Worm (Caenorhabditis elegans) whole organism, L1 larva: Measurements from ENCODE around the gene cyp-13A10.
A peak's percentile ranks its signal among the peaks of the same experiment; 100 is the strongest.

ENCODE experiments used
- C04F5.9 ChIP-seq: sonication (generic microtip); optimal IDR thresholded peaks from 2 replicates; lab custom pipeline; 2016; ENCODE audit warnings: missing genetic modification characterization, missing compliant biosample characterization
- alr-1 ChIP-seq: fragments of 200-800 bp; sonication (Bioruptor generic); optimal IDR thresholded peaks from 2 replicates; lab custom pipeline; 2018; ENCODE audit warnings: borderline replicate concordance, mild to moderate bottlenecking, missing genetic modification characterization, missing compliant biosample characterization
- ama-1 ChIP-seq: fragments of 150-350 bp; optimal IDR thresholded peaks from 2 replicates; lab custom pipeline; 2014
- ceh-63 ChIP-seq: fragments of 200-800 bp; sonication (Bioruptor generic); optimal IDR thresholded peaks from 2 replicates; lab custom pipeline; 2018; ENCODE audit warnings: mild to moderate bottlenecking, missing genetic modification characterization, missing compliant biosample characterization
- ceh-8 ChIP-seq: fragments of 200-800 bp; sonication (Bioruptor generic); optimal IDR thresholded peaks from 2 replicates; lab custom pipeline; 2018; ENCODE audit warnings: mild to moderate bottlenecking, missing genetic modification characterization, moderate library complexity, missing compliant biosample characterization
- ceh-88 ChIP-seq: fragments of 200-800 bp; sonication (Bioruptor generic); IDR thresholded peaks from 2 replicates; pipeline ENCODE4 v1.3.6; 2022; ENCODE audit warnings: missing genetic modification characterization, missing compliant biosample characterization
- dpl-1 ChIP-seq, 3 experiments: fragments of 150-350 bp in 2 of 3; sonication (generic microtip) in 1 of 3; optimal IDR thresholded peaks; 2 replicates each; lab custom pipeline; 2014 to 2017; ENCODE audit warnings: missing biosample characterization in 3 of 3, missing genetic modification characterization in 3 of 3, missing genetic modification reagents in 3 of 3
- efl-1 ChIP-seq, 4 experiments: fragments of 150-350 bp; optimal IDR thresholded peaks in 3 of 4; peaks in 1 of 4; 1 replicate in 1 of 4; 2 replicates in 3 of 4; lab custom pipeline; 2014; ENCODE audit warnings: missing biosample characterization in 2 of 4, missing genetic modification characterization in 2 of 4, missing genetic modification reagents in 2 of 4
- ets-5 ChIP-seq: fragments of 200-800 bp; sonication (Bioruptor generic); IDR thresholded peaks from 2 replicates; pipeline ENCODE4 v1.3.6; 2022; ENCODE audit warnings: missing genetic modification characterization, missing compliant biosample characterization
- fkh-4 ChIP-seq: sonication (generic microtip); optimal IDR thresholded peaks from 2 replicates; lab custom pipeline; 2016; ENCODE audit warnings: missing compliant biosample characterization, missing genetic modification characterization, borderline replicate concordance
- fkh-8 ChIP-seq: sonication (generic microtip); optimal IDR thresholded peaks from 2 replicates; lab custom pipeline; 2016; ENCODE audit warnings: mild to moderate bottlenecking, missing genetic modification characterization, missing compliant biosample characterization
- fos-1 ChIP-seq: fragments of 150-350 bp; optimal IDR thresholded peaks from 2 replicates; lab custom pipeline; 2014; ENCODE audit warnings: missing biosample characterization, missing genetic modification characterization
- hlh-4 ChIP-seq: sonication (generic microtip); optimal IDR thresholded peaks from 2 replicates; lab custom pipeline; 2016; ENCODE audit warnings: mild to moderate bottlenecking, missing genetic modification characterization, missing compliant biosample characterization
- hpl-2 ChIP-seq: fragments of 150-350 bp; optimal IDR thresholded peaks from 2 replicates; lab custom pipeline; 2014; ENCODE audit warnings: missing biosample characterization, missing genetic modification reagents, missing genetic modification characterization
- lin-35 ChIP-seq, 2 experiments: fragments of 150-350 bp; optimal IDR thresholded peaks; 2 replicates each; lab custom pipeline; 2014; ENCODE audit warnings: missing biosample characterization in 2 of 2, missing genetic modification characterization in 2 of 2, missing genetic modification reagents in 2 of 2
- lin-39 ChIP-seq: fragments of 150-350 bp; optimal IDR thresholded peaks from 2 replicates; lab custom pipeline; 2014; ENCODE audit warnings: missing biosample characterization, missing genetic modification reagents, missing genetic modification characterization
- lsy-2 ChIP-seq, 2 experiments: fragments of 150-350 bp; optimal IDR thresholded peaks; 2 replicates each; lab custom pipeline; 2014; ENCODE audit warnings: missing biosample characterization in 2 of 2, missing genetic modification characterization in 2 of 2
- nhr-11 ChIP-seq: fragments of 150-350 bp; optimal IDR thresholded peaks from 2 replicates; lab custom pipeline; 2014; ENCODE audit warnings: missing biosample characterization, missing genetic modification characterization
- nhr-12 ChIP-seq: sonication (generic microtip); optimal IDR thresholded peaks from 2 replicates; lab custom pipeline; 2017; ENCODE audit warnings: missing biosample characterization, missing genetic modification characterization
- nhr-20 ChIP-seq: sonication (generic microtip); optimal IDR thresholded peaks from 2 replicates; lab custom pipeline; 2016; ENCODE audit warnings: mild to moderate bottlenecking, missing genetic modification characterization, missing compliant biosample characterization
- nhr-28 ChIP-seq: fragments of 150-350 bp; optimal IDR thresholded peaks from 2 replicates; lab custom pipeline; 2014; ENCODE audit warnings: missing biosample characterization, missing genetic modification characterization
- nhr-47 ChIP-seq: sonication (generic microtip); optimal IDR thresholded peaks from 2 replicates; lab custom pipeline; 2016; ENCODE audit warnings: mild to moderate bottlenecking, missing genetic modification characterization, moderate library complexity, missing compliant biosample characterization
- nhr-71 ChIP-seq: sonication (generic microtip); optimal IDR thresholded peaks from 2 replicates; lab custom pipeline; 2016; ENCODE audit warnings: mild to moderate bottlenecking, missing genetic modification characterization, moderate library complexity, missing compliant biosample characterization
- nhr-76 ChIP-seq: sonication (generic microtip); optimal IDR thresholded peaks from 2 replicates; lab custom pipeline; 2017; ENCODE audit warnings: missing biosample characterization, missing genetic modification characterization
- nhr-84 ChIP-seq: sonication (generic microtip); optimal IDR thresholded peaks from 2 replicates; lab custom pipeline; 2017; ENCODE audit warnings: missing biosample characterization, missing genetic modification characterization
- nhr-85 ChIP-seq: sonication (generic microtip); peaks from one replicate; lab custom pipeline; 2016; ENCODE audit warnings: missing genetic modification characterization, inconsistent platforms, missing compliant biosample characterization
- skn-1 ChIP-seq: fragments of 150-350 bp; optimal IDR thresholded peaks from 2 replicates; lab custom pipeline; 2014; ENCODE audit warnings: missing biosample characterization, missing genetic modification characterization
- unc-130 ChIP-seq: fragments of 150-350 bp; optimal IDR thresholded peaks from 2 replicates; lab custom pipeline; 2017; ENCODE audit warnings: missing biosample characterization, missing genetic modification characterization, inconsistent platforms
- unc-62 ChIP-seq: fragments of 150-350 bp; optimal IDR thresholded peaks from 2 replicates; lab custom pipeline; 2014; ENCODE audit warnings: missing biosample characterization, missing genetic modification reagents, missing genetic modification characterization
- zag-1 ChIP-seq: fragments of 150-350 bp; optimal IDR thresholded peaks from 2 replicates; lab custom pipeline; 2014; ENCODE audit warnings: missing biosample characterization, missing genetic modification characterization
- ztf-11 ChIP-seq, 2 experiments: sonication (generic microtip); optimal IDR thresholded peaks; 2 replicates each; lab custom pipeline; 2016 to 2017; ENCODE audit warnings: missing genetic modification characterization in 2 of 2, missing biosample characterization in 1 of 2, missing compliant biosample characterization in 1 of 2
- ztf-4 ChIP-seq: fragments of 150-350 bp; optimal IDR thresholded peaks from 2 replicates; lab custom pipeline; 2014; ENCODE audit warnings: missing biosample characterization, missing genetic modification characterization

Gene cyp-13A10

DNA sequence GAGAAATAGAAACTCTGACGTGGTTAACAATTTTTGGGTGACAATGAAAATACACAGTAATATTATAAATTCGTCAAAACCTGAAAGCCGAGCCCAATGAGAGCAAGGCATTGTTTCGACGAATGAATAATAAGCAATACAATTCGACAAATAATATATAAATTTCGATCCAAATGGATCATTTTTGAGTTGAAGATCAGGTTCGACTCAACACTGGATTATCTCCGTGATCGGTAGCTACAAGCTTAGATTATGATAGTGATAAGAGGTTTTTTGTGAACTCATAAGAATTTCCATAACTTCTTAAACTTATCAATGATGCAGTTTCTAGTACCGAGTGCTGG lies 44.8 kb downstream of the cyp-13A10 start (continued):
- TF ChIP-seq efl-1 (optimal IDR thresholded peaks at IDR 0.05; lab: Kevin White, UChicago) (no peak), efl-1 (GFP tag; optimal IDR thresholded peaks at IDR 0.05 in 1 of 2; lab: Kevin White, UChicago) (no peak), zag-1 (tag; lab: Kevin White, UChicago) (no peak)
- TF ChIP-seq, all 84 proteins: peak for 5

ce11 chrII:9617039-9617901 lies 45.4 kb downstream of the cyp-13A10 start, which contains the start of gene hal-3:
Gene hal-3, minus strand, starts transcription at chrII:9617125.
- no peak for TF ChIP-seq C04F5.9
- TF ChIP-seq lin-39, result no peak
- TF ChIP-seq ama-1, result peak; percentile 16
- TF ChIP-seq unc-130 (tag; lab: Kevin White, UChicago), result no peak
- peak in 1 of 2 experiments; percentile 54 for TF ChIP-seq lsy-2 (tag; optimal IDR thresholded peaks at IDR 0.05; lab: Kevin White, UChicago)
- TF ChIP-seq efl-1 (optimal IDR thresholded peaks at IDR 0.05; lab: Kevin White, UChicago), result no peak
- peak in 1 of 2 experiments; percentile 77 for TF ChIP-seq efl-1 (GFP tag; optimal IDR thresholded peaks at IDR 0.05 in 1 of 2; lab: Kevin White, UChicago)
- TF ChIP-seq unc-62 (GFP tag; lab: Kevin White, UChicago), result no peak
- no peak for TF ChIP-seq nhr-12 (tag; lab: Kevin White, UChicago)
- no peak for TF ChIP-seq nhr-76
- no peak for TF ChIP-seq nhr-20
- peak; percentile 1 for TF ChIP-seq nhr-47 (tag; lab: Kevin White, UChicago)
- TF ChIP-seq ztf-4 (tag; lab: Kevin White, UChicago), result peak; percentile 5

DNA sequence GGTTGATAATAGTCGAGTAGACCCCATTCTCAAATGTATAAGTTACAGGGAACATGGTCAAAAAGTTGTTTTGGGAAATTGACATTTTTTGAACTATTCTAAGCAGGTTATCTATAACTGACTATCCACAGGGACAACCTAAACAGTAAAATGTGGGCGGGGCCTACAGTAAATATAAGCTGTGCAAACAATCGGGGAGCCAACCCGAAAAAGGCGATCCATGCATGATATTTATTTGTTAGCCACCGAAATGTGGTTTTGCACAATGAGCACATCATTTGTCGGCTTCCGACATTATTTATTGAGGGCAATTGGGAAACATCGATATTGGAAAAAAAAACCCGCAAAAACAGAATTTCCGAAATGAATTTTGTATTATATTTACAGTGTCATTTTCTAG lies 48.0 kb downstream of the cyp-13A10 start, which contains the start of gene hlh-6:
Gene hlh-6 (minus strand): TSS at position 101 of the 400 bp plus-strand sequence.
- no peak for TF ChIP-seq ama-1
- no peak for TF ChIP-seq ceh-63 (GFP tag; lab: Kevin White, UChicago)
- TF ChIP-seq hlh-4 (tag; lab: Kevin White, UChicago), result no peak
- TF ChIP-seq nhr-12 (tag; lab: Kevin White, UChicago), result no peak
- no peak for TF ChIP-seq nhr-11
- TF ChIP-seq ets-5 (GFP tag; lab: Robert Waterston, UW), result no peak
- TF ChIP-seq nhr-71 (tag; lab: Kevin White, UChicago), result no peak
- no peak for TF ChIP-seq nhr-28 (tag; lab: Kevin White, UChicago)
- TF ChIP-seq nhr-84 (tag; lab: Kevin White, UChicago), result no peak
- no peak for TF ChIP-seq nhr-85 (tag; lab: Kevin White, UChicago)
- TF ChIP-seq ceh-88 (GFP tag; lab: Robert Waterston, UW), result no peak
- no peak for TF ChIP-seq ceh-8 (GFP tag; lab: Kevin White, UChicago)
- no peak for TF ChIP-seq ztf-11 (tag; optimal IDR thresholded peaks at IDR 0.05; lab: Kevin White, UChicago)
- no peak for TF ChIP-seq skn-1 (tag; lab: Kevin White, UChicago)
- no peak for TF ChIP-seq dpl-1 (GFP tag; optimal IDR thresholded peaks at IDR 0.05; lab: Kevin White, UChicago)
- TF ChIP-seq fos-1 (tag; lab: Kevin White, UChicago), result no peak
- no peak for TF ChIP-seq fkh-8 (tag; lab: Kevin White, UChicago)

DNA sequence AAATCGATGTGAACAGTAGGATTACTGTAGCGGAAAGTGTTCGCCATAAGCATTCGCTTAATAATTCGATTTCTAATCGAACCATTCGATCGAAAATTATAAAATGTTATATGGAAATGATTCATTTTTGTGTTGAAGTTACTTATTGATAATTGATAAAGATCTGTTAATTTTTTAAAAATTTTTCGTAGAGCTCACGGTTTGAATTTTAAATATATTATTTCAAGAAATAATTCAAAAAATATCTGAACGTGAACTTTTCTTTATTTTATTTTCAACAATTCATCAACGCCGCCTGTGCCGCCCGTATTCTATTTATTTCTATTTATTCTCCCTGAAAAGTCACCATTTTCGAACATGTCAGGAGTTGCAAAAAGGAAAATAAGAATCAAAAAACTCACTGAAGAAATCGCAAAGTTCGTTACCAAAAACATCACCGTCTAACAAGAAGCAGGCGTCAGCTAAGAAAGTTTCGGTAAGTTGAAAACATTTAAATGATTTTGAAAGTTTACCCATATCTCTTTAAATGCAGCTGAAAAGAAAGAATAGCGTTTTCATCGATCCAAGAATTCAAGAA lies 51.2 kb downstream of the cyp-13A10 start, which contains the start of the genes T15H9.5 and T15H9.4:
Gene T15H9.5 (minus strand): TSS at position 101 of the 577 bp plus-strand sequence.
Gene T15H9.4 (plus strand): TSS at position 527 of the 577 bp plus-strand sequence.
- no peak for TF ChIP-seq lin-35 (GFP tag; optimal IDR thresholded peaks at IDR 0.05; lab: Kevin White, UChicago)
- TF ChIP-seq nhr-11, result no peak
- TF ChIP-seq efl-1 (optimal IDR thresholded peaks at IDR 0.05; lab: Kevin White, UChicago), result no peak
- no peak for TF ChIP-seq efl-1 (GFP tag; optimal IDR thresholded peaks at IDR 0.05 in 1 of 2; lab: Kevin White, UChicago)
- no peak for TF ChIP-seq alr-1 (tag; lab: Kevin White, UChicago)
- no peak for TF ChIP-seq C04F5.9
- TF ChIP-seq fkh-4 (tag; lab: Kevin White, UChicago), result no peak
- no peak for TF ChIP-seq hpl-2 (GFP tag; lab: Kevin White, UChicago)
- no peak for TF ChIP-seq ets-5 (GFP tag; lab: Robert Waterston, UW)
- no peak for TF ChIP-seq skn-1 (tag; lab: Kevin White, UChicago)
- TF ChIP-seq, all 84 proteins: peak for 0
